Worm (Caenorhabditis elegans): Measurements from ENCODE around the gene ttr-26.

The ttr-26 gene

DNA sequence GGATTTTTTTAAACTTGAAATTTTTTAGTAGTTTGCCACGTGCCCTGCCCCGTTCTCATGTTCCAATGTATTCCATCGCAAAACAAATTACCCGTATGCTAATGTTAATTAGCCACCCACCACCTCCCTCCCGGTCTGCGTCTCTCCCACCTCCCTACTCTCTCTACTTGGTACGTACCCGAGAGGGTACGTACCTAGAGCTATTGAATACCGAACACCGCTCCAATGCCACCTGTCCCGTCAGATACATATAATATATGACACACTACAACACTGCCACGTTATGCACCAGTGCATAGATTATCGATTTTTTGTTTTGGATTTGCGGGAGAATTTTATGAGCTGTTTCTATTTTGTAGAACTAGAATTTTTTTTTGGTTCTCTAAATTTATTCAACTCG, 29.5 kb upstream of the ttr-26 start:
- no peak for TF ChIP-seq unc-86 (tag; optimal IDR thresholded peaks at IDR 0.05)
- no peak for TF ChIP-seq aha-1 (tag; optimal IDR thresholded peaks at IDR 0.05)
- TF ChIP-seq grh-1 (GFP tag; IDR thresholded peaks at IDR 0.05) = no peak
- TF ChIP-seq sup-37 (GFP tag; optimal IDR thresholded peaks at IDR 0.05) = no peak
- TF ChIP-seq mdl-1 (tag; optimal IDR thresholded peaks at IDR 0.05) = no peak
- TF ChIP-seq rnt-1 (tag; optimal IDR thresholded peaks at IDR 0.05) = no peak
- TF ChIP-seq egl-27 (tag; optimal IDR thresholded peaks at IDR 0.05) = no peak
- no peak for TF ChIP-seq hlh-17 (GFP tag; optimal IDR thresholded peaks at IDR 0.05; ENCODE audit: borderline replicate concordance)
- TF ChIP-seq tlp-1 (tag; optimal IDR thresholded peaks at IDR 0.05) = no peak
- no peak for TF ChIP-seq sox-4 (tag; optimal IDR thresholded peaks at IDR 0.05)
- no peak for TF ChIP-seq efl-3 (GFP tag; optimal IDR thresholded peaks at IDR 0.05)
- no peak for TF ChIP-seq nhr-237 (tag; optimal IDR thresholded peaks at IDR 0.05)
- no peak for TF ChIP-seq C34B4.2 (tag; optimal IDR thresholded peaks at IDR 0.05)
- TF ChIP-seq pag-3 (tag; optimal IDR thresholded peaks at IDR 0.05; ENCODE audit: borderline replicate concordance, insufficient read depth) = no peak
- no peak for TF ChIP-seq aly-2 (tag; optimal IDR thresholded peaks at IDR 0.05)
- no peak for TF ChIP-seq nhr-76 (tag; optimal IDR thresholded peaks at IDR 0.05)
- no peak for TF ChIP-seq C04F5.9 (tag; optimal IDR thresholded peaks at IDR 0.05)

DNA sequence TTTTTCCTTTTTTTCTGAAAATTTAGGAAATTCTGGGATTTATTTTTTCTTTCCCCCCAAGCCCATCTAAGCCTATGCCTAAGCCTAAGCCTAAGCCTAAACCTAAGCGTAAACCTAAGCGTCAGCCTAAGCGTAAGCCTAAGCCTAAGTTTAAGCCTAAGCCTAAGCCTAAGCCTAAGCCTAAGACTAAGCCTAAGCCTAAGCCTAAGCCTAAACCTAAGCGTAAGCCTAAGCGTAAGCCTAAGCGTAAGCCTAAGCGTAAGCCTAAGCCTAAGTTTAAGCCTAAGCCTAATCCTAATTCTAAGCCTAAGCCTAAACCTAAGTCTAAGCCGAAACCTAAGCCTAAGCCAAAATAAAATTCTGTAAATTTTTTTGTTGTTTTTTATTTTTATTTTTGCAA, 27.8 kb upstream of the ttr-26 start:
- TF ChIP-seq mdl-1 (tag; optimal IDR thresholded peaks at IDR 0.05) = no peak
- no peak for TF ChIP-seq fos-1 (tag; optimal IDR thresholded peaks at IDR 0.05)
- no peak for TF ChIP-seq blmp-1 (tag; optimal IDR thresholded peaks at IDR 0.05)
- TF ChIP-seq F16B12.6 (tag; optimal IDR thresholded peaks at IDR 0.05) = no peak
- TF ChIP-seq jun-1 (tag; optimal IDR thresholded peaks at IDR 0.05) = no peak
- TF ChIP-seq skn-1 (tag; optimal IDR thresholded peaks at IDR 0.05) = no peak
- TF ChIP-seq mep-1 (tag; optimal IDR thresholded peaks at IDR 0.05) = no peak
- TF ChIP-seq egl-13 (tag; optimal IDR thresholded peaks at IDR 0.05) = no peak
- no peak for TF ChIP-seq unc-98 (GFP tag; IDR thresholded peaks at IDR 0.05)
- no peak for TF ChIP-seq hpl-2 (GFP tag; optimal IDR thresholded peaks at IDR 0.05)
- TF ChIP-seq mab-9 (GFP tag; IDR thresholded peaks at IDR 0.05) = no peak
- no peak for TF ChIP-seq isw-1 (GFP tag; IDR thresholded peaks at IDR 0.05)
- TF ChIP-seq fkh-8 (tag; optimal IDR thresholded peaks at IDR 0.05) = no peak

DNA sequence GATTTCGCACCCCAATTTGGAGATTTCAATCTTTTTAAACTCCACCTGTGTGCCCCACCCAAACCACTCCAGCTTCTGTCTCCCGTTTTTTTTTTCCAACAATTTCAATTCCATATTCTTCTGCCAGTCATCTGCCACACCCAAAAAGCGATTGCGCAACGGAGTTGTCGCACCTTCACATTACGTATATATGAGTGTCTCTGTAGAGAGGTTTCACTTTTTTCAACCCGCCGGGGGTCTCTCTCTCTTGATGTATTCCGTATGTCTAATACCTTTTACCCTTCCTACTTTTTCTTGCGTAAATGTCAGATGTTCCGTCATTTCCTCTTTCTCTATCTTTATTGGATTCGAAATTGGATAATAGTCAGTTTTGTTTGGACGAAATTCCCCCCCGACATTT, 26.9 kb upstream of the ttr-26 start:
- TF ChIP-seq blmp-1 (tag; optimal IDR thresholded peaks at IDR 0.05) = peak; percentile 83
- TF ChIP-seq nhr-85 (tag) = peak; percentile 65
- TF ChIP-seq elt-2 (tag; optimal IDR thresholded peaks at IDR 0.05) = no peak

- TF ChIP-seq ama-1 (optimal IDR thresholded peaks at IDR 0.05) = no peak
- no peak for TF ChIP-seq egl-13 (tag; optimal IDR thresholded peaks at IDR 0.05)
- TF ChIP-seq hlh-4 (tag; optimal IDR thresholded peaks at IDR 0.05) = no peak
- TF ChIP-seq tlp-1 (tag; optimal IDR thresholded peaks at IDR 0.05) = no peak
- TF ChIP-seq lin-15B (tag; optimal IDR thresholded peaks at IDR 0.05) = no peak
- TF ChIP-seq unc-86 (tag; optimal IDR thresholded peaks at IDR 0.05) = no peak
- TF ChIP-seq dpl-1 (GFP tag; optimal IDR thresholded peaks at IDR 0.05) = no peak
- no peak for TF ChIP-seq pag-3 (tag; optimal IDR thresholded peaks at IDR 0.05; ENCODE audit: borderline replicate concordance, insufficient read depth)
- no peak for TF ChIP-seq aha-1 (tag; optimal IDR thresholded peaks at IDR 0.05)
- TF ChIP-seq hpl-2 (GFP tag; optimal IDR thresholded peaks at IDR 0.05) = no peak
- TF ChIP-seq irx-1 (tag; optimal IDR thresholded peaks at IDR 0.05) = no peak
- TF ChIP-seq alr-1 (tag; optimal IDR thresholded peaks at IDR 0.05; ENCODE audit: borderline replicate concordance) = no peak
- TF ChIP-seq mab-9 (GFP tag; IDR thresholded peaks at IDR 0.05) = no peak
- TF ChIP-seq ceh-63 (GFP tag; optimal IDR thresholded peaks at IDR 0.05) = no peak
- no peak for TF ChIP-seq nhr-71 (tag; optimal IDR thresholded peaks at IDR 0.05)
- TF ChIP-seq C16A3.4 (tag; optimal IDR thresholded peaks at IDR 0.05) = no peak
- no peak for TF ChIP-seq ceh-90 (tag; optimal IDR thresholded peaks at IDR 0.05)
Measured at ce11 chrV:18585102-18585501, 25.0 kb upstream of the ttr-26 start.

Data from whole organism, L1 larva.